Fruit fly (Drosophila melanogaster) whole organism, embryonic: Measurements from ENCODE around the gene CG7231.
A peak's percentile ranks its signal among the peaks of the same experiment; 100 is the strongest.

Experiments used
- Abd-B ChIP-seq: fragments of 200-800 bp; sonication (Bioruptor generic); optimal IDR thresholded peaks from 2 replicates; lab custom pipeline; 2018; ENCODE audit warnings: missing biosample characterization, mild to moderate bottlenecking, missing genetic modification characterization, moderate library complexity
- Asciz ChIP-seq: fragments of 200-800 bp; sonication (Bioruptor generic); optimal IDR thresholded peaks from 2 replicates; lab custom pipeline; 2017; ENCODE audit warnings: missing biosample characterization, mild to moderate bottlenecking, missing genetic modification characterization, missing genetic modification reagents
- Atf3 ChIP-seq: fragments of 200-800 bp; sonication (Bioruptor generic); optimal IDR thresholded peaks from 3 replicates; lab custom pipeline; 2016; ENCODE audit warnings: missing biosample characterization, missing genetic modification characterization
- Blimp-1 ChIP-seq: fragments of 200-800 bp; sonication (Bioruptor generic); optimal IDR thresholded peaks from 3 replicates; lab custom pipeline; 2018; ENCODE audit warnings: missing biosample characterization, missing genetic modification characterization, mild to moderate bottlenecking, moderate library complexity, missing genetic modification reagents
- CG10267 ChIP-seq: fragments of 200-800 bp; sonication (Bioruptor generic); optimal IDR thresholded peaks from 2 replicates; lab custom pipeline; 2018; ENCODE audit warnings: missing biosample characterization, mild to moderate bottlenecking, missing genetic modification characterization, moderate library complexity
- CG10565 ChIP-seq: fragments of 200-800 bp; sonication (Bioruptor generic); optimal IDR thresholded peaks from 3 replicates; lab custom pipeline; 2016; ENCODE audit warnings: missing biosample characterization, mild to moderate bottlenecking, missing genetic modification characterization
- CG10654 ChIP-seq: fragments of 200-800 bp; sonication (Bioruptor generic); optimal IDR thresholded peaks from 2 replicates; lab custom pipeline; 2016; ENCODE audit warnings: missing biosample characterization, missing genetic modification characterization
- CG11560 ChIP-seq: fragments of 200-800 bp; sonication (Bioruptor generic); IDR thresholded peaks from 3 replicates; pipeline ENCODE4 v1.3.6; 2022; ENCODE audit warnings: missing biosample characterization, missing genetic modification characterization
- CG12071 ChIP-seq: fragments of 200-800 bp; sonication (Bioruptor generic); optimal IDR thresholded peaks from 3 replicates; lab custom pipeline; 2018; ENCODE audit warnings: missing biosample characterization, mild to moderate bottlenecking, missing genetic modification characterization
- CG12155 ChIP-seq: fragments of 200-800 bp; sonication (Bioruptor generic); optimal IDR thresholded peaks from 3 replicates; lab custom pipeline; 2016; ENCODE audit warnings: missing biosample characterization, missing genetic modification characterization
- CG1602 ChIP-seq: fragments of 200-800 bp; sonication (Bioruptor generic); optimal IDR thresholded peaks from 3 replicates; lab custom pipeline; 2016; ENCODE audit warnings: missing biosample characterization, missing genetic modification characterization
- CG17328 ChIP-seq: fragments of 200-800 bp; sonication (Bioruptor generic); IDR thresholded peaks from 2 replicates; pipeline ENCODE4 v1.3.6; 2022; ENCODE audit warnings: missing biosample characterization, missing genetic modification characterization
- CG17612 ChIP-seq: fragments of 200-800 bp; sonication (Bioruptor generic); IDR thresholded peaks from 2 replicates; pipeline ENCODE4 v1.3.6; 2022; ENCODE audit warnings: missing biosample characterization, missing genetic modification characterization
- CG18476 ChIP-seq: fragments of 200-800 bp; sonication (Bioruptor generic); optimal IDR thresholded peaks from 2 replicates; lab custom pipeline; 2016; ENCODE audit warnings: missing biosample characterization, mild to moderate bottlenecking, missing genetic modification characterization
- CG3065 ChIP-seq: fragments of 200-800 bp; sonication (Bioruptor generic); optimal IDR thresholded peaks from 2 replicates; lab custom pipeline; 2016; ENCODE audit warnings: missing biosample characterization, missing genetic modification characterization
- CG31388 ChIP-seq: fragments of 200-800 bp; sonication (Bioruptor generic); optimal IDR thresholded peaks from 2 replicates; lab custom pipeline; 2016; ENCODE audit warnings: missing biosample characterization, missing genetic modification characterization
- CG9817 ChIP-seq: fragments of 200-800 bp; sonication (Bioruptor generic); optimal IDR thresholded peaks from 2 replicates; lab custom pipeline; 2018; ENCODE audit warnings: missing biosample characterization, mild to moderate bottlenecking, missing genetic modification characterization, moderate library complexity
- CTCF ChIP-seq: fragments of 200-800 bp; sonication (Bioruptor generic); optimal IDR thresholded peaks from 2 replicates; lab custom pipeline; 2017; ENCODE audit warnings: missing biosample characterization, mild to moderate bottlenecking, missing genetic modification characterization, moderate library complexity
- D19B ChIP-seq: fragments of 200-800 bp; sonication (Bioruptor generic); optimal IDR thresholded peaks from 2 replicates; lab custom pipeline; 2017; ENCODE audit warnings: missing biosample characterization, mild to moderate bottlenecking, missing genetic modification characterization
- E2f1 ChIP-seq: fragments of 200-800 bp; sonication (Bioruptor generic); IDR thresholded peaks from 2 replicates; pipeline ENCODE4 v1.3.6; 2022; ENCODE audit warnings: missing biosample characterization, missing genetic modification characterization
- Fer3 ChIP-seq: fragments of 200-800 bp; sonication (Bioruptor generic); optimal IDR thresholded peaks from 2 replicates; lab custom pipeline; 2018; ENCODE audit warnings: missing biosample characterization, mild to moderate bottlenecking, missing genetic modification characterization, moderate library complexity
- Hr39 ChIP-seq: fragments of >200 bp; optimal IDR thresholded peaks from 2 replicates; lab custom pipeline; 2017
- Kr ChIP-seq: fragments of 200-800 bp; sonication (Bioruptor generic); optimal IDR thresholded peaks from 2 replicates; lab custom pipeline; 2017; ENCODE audit warnings: missing biosample characterization, mild to moderate bottlenecking, missing genetic modification characterization
- NC2β ChIP-seq: fragments of 200-800 bp; sonication (Bioruptor generic); optimal IDR thresholded peaks from 2 replicates; lab custom pipeline; 2016; ENCODE audit warnings: missing biosample characterization, missing genetic modification characterization
- Sox102F ChIP-seq: fragments of 200-800 bp; sonication (Bioruptor generic); optimal IDR thresholded peaks from 2 replicates; lab custom pipeline; 2018; ENCODE audit warnings: missing biosample characterization, mild to moderate bottlenecking, missing genetic modification characterization, moderate library complexity
- Ssrp ChIP-seq: fragments of 200-800 bp; sonication (Bioruptor generic); optimal IDR thresholded peaks from 2 replicates; lab custom pipeline; 2018; ENCODE audit warnings: missing biosample characterization, mild to moderate bottlenecking, missing genetic modification characterization, moderate library complexity
- TFAM ChIP-seq: fragments of 200-800 bp; sonication (Bioruptor generic); optimal IDR thresholded peaks from 2 replicates; lab custom pipeline; 2017; ENCODE audit warnings: missing biosample characterization, missing genetic modification characterization, inconsistent platforms
- Taf1 ChIP-seq: fragments of 200-800 bp; sonication (Bioruptor generic); IDR thresholded peaks from 2 replicates; pipeline ENCODE4 v1.3.6; 2022; ENCODE audit warnings: missing biosample characterization, missing genetic modification characterization
- ato ChIP-seq: fragments of 200-800 bp; sonication (Bioruptor generic); IDR thresholded peaks from 2 replicates; pipeline ENCODE4 v1.3.6; 2022; ENCODE audit warnings: missing biosample characterization, missing genetic modification characterization; ENCODE audit not compliant: partially characterized antibody
- bab2 ChIP-seq: fragments of 200-800 bp; sonication (Bioruptor generic); optimal IDR thresholded peaks from 2 replicates; lab custom pipeline; 2016; ENCODE audit warnings: missing biosample characterization, missing genetic modification characterization
- bigmax ChIP-seq: fragments of 200-800 bp; sonication (Bioruptor generic); optimal IDR thresholded peaks from 2 replicates; lab custom pipeline; 2018; ENCODE audit warnings: missing biosample characterization, mild to moderate bottlenecking, missing genetic modification characterization
- bsh ChIP-seq, 2 experiments: fragments of 200-800 bp; sonication (Bioruptor generic); optimal IDR thresholded peaks; 2 replicates each; lab custom pipeline; 2017 to 2018; ENCODE audit warnings: mild to moderate bottlenecking in 2 of 2, missing biosample characterization in 2 of 2, missing genetic modification characterization in 2 of 2, moderate library complexity in 1 of 2
- cad ChIP-seq: fragments of >200 bp; optimal IDR thresholded peaks from 2 replicates; lab custom pipeline; 2017; ENCODE audit warnings: missing biosample characterization, missing genetic modification characterization
- cato ChIP-seq: fragments of 200-800 bp; sonication (Bioruptor generic); optimal IDR thresholded peaks from 2 replicates; lab custom pipeline; 2016; ENCODE audit warnings: missing biosample characterization, missing genetic modification characterization, borderline replicate concordance
- croc ChIP-seq: fragments of 200-800 bp; sonication (Bioruptor generic); conservative IDR thresholded peaks from 3 replicates; pipeline ENCODE4 v1.3.6; 2022; ENCODE audit warnings: missing biosample characterization, missing genetic modification characterization
- crp ChIP-seq, 2 experiments: fragments of 200-800 bp; sonication (Bioruptor generic); optimal IDR thresholded peaks; 2 replicates in 1 of 2; 3 replicates in 1 of 2; lab custom pipeline; 2017; ENCODE audit warnings: missing biosample characterization in 2 of 2, missing genetic modification characterization in 2 of 2, mild to moderate bottlenecking in 1 of 2, moderate library complexity in 1 of 2
- exex ChIP-seq: fragments of 200-800 bp; sonication (Bioruptor generic); optimal IDR thresholded peaks from 4 replicates; lab custom pipeline; 2018; ENCODE audit warnings: missing biosample characterization, mild to moderate bottlenecking, missing genetic modification characterization, moderate library complexity
- eyg ChIP-seq: fragments of 200-800 bp; sonication (Bioruptor generic); optimal IDR thresholded peaks from 3 replicates; lab custom pipeline; 2016; ENCODE audit warnings: missing biosample characterization, missing genetic modification characterization
- ind ChIP-seq: fragments of 200-800 bp; sonication (Bioruptor generic); optimal IDR thresholded peaks from 3 replicates; lab custom pipeline; 2016; ENCODE audit warnings: missing biosample characterization, missing genetic modification characterization
- lola ChIP-seq, 3 experiments: fragments of >200 bp in 2 of 3; fragments of 200-800 bp in 1 of 3; sonication (Bioruptor generic) in 1 of 3; optimal IDR thresholded peaks; 2 replicates each; lab custom pipeline; 2017 to 2019; ENCODE audit warnings: missing biosample characterization in 3 of 3, missing genetic modification characterization in 3 of 3, mild to moderate bottlenecking in 1 of 3, moderate library complexity in 1 of 3
- oc ChIP-seq: fragments of 200-800 bp; sonication (Bioruptor generic); optimal IDR thresholded peaks from 2 replicates; lab custom pipeline; 2018; ENCODE audit warnings: missing biosample characterization, mild to moderate bottlenecking, missing genetic modification characterization, moderate library complexity
- pho ChIP-seq: fragments of 200-800 bp; sonication (Bioruptor generic); optimal IDR thresholded peaks from 2 replicates; lab custom pipeline; 2016; ENCODE audit warnings: missing biosample characterization, missing genetic modification characterization
- ranshi ChIP-seq: fragments of 200-800 bp; sonication (Bioruptor generic); IDR thresholded peaks from 2 replicates; pipeline ENCODE4 v1.3.6; 2022; ENCODE audit warnings: missing biosample characterization, missing genetic modification characterization
- run ChIP-seq: fragments of 200-800 bp; sonication (Bioruptor generic); optimal IDR thresholded peaks from 3 replicates; lab custom pipeline; 2018; ENCODE audit warnings: missing biosample characterization, mild to moderate bottlenecking, missing genetic modification characterization
- seq ChIP-seq: fragments of 200-800 bp; sonication (Bioruptor generic); IDR thresholded peaks from 2 replicates; pipeline ENCODE4 v1.3.6; 2022; ENCODE audit warnings: missing biosample characterization, missing genetic modification characterization
- shn ChIP-seq: fragments of 200-800 bp; sonication (Bioruptor generic); optimal IDR thresholded peaks from 3 replicates; lab custom pipeline; 2016; ENCODE audit warnings: missing biosample characterization, missing genetic modification characterization
- ssp ChIP-seq: fragments of 200-800 bp; sonication (Bioruptor generic); IDR thresholded peaks from 2 replicates; pipeline ENCODE4 v1.3.6; 2022; ENCODE audit warnings: missing biosample characterization, missing genetic modification characterization
- tin ChIP-seq: fragments of 200-800 bp; sonication (Bioruptor generic); optimal IDR thresholded peaks from 3 replicates; lab custom pipeline; 2016; ENCODE audit warnings: missing biosample characterization, missing genetic modification characterization
- tna ChIP-seq: fragments of 200-800 bp; sonication (Bioruptor generic); IDR thresholded peaks from 2 replicates; pipeline ENCODE4 v1.3.6; 2022; ENCODE audit warnings: missing biosample characterization, missing genetic modification characterization; ENCODE audit not compliant: partially characterized antibody
- wdn ChIP-seq: fragments of 200-800 bp; sonication (Bioruptor generic); IDR thresholded peaks from 2 replicates; pipeline ENCODE4 v1.3.6; 2022; ENCODE audit warnings: missing biosample characterization, missing genetic modification characterization
- wor ChIP-seq: fragments of 200-800 bp; sonication (Bioruptor generic); IDR thresholded peaks from 2 replicates; pipeline ENCODE4 v1.3.6; 2022; ENCODE audit warnings: missing biosample characterization, missing genetic modification characterization

The CG7231 gene

dm6 chr2L:8034734-8035133 lies 51.0 kb downstream of the CG7231 start (continued):
- TF ChIP-seq seq (GFP tag; lab: Robert Waterston, UW) = peak; percentile 78
- TF ChIP-seq shn (GFP tag; lab: Kevin White, UChicago) = peak; percentile 16
- no peak for TF ChIP-seq Hr39 (lab: Kevin White, UChicago)
- no peak for TF ChIP-seq oc (tag; lab: Kevin White, UChicago)
- peak; percentile 7 for TF ChIP-seq CG10654
- TF ChIP-seq eyg (GFP tag; lab: Kevin White, UChicago) = peak; percentile 20
- TF ChIP-seq crp (GFP tag; optimal IDR thresholded peaks at IDR 0.05; lab: Kevin White, UChicago) = no peak
- TF ChIP-seq exex (tag; lab: Kevin White, UChicago) = no peak
- TF ChIP-seq tna (GFP tag; lab: Robert Waterston, UW) = no peak
- TF ChIP-seq run (tag; lab: Kevin White, UChicago) = peak; percentile 39
- peak; percentile 41 for TF ChIP-seq pho (GFP tag; lab: Kevin White, UChicago)
- TF ChIP-seq ranshi (GFP tag; lab: Robert Waterston, UW) = peak; percentile 52
- TF ChIP-seq Atf3 (GFP tag; lab: Kevin White, UChicago) = no peak
- peak; percentile 44 for TF ChIP-seq Asciz (GFP tag; lab: Kevin White, UChicago)
- no peak for TF ChIP-seq TFAM (GFP tag; lab: Kevin White, UChicago)
- no peak for TF ChIP-seq CG3065
- TF ChIP-seq CG31388 (GFP tag; lab: Kevin White, UChicago) = no peak
- peak; percentile 62 for TF ChIP-seq Fer3 (tag; lab: Kevin White, UChicago)
- peak; percentile 27 for TF ChIP-seq bab2 (GFP tag; lab: Kevin White, UChicago)
- TF ChIP-seq CG18476 (GFP tag; lab: Kevin White, UChicago) = peak; percentile 23
- no peak for TF ChIP-seq cad
- TF ChIP-seq E2f1 (GFP tag; lab: Robert Waterston, UW) = peak; percentile 45; the same call in 1 of the 2 replicates
- no peak for TF ChIP-seq cato (GFP tag; lab: Kevin White, UChicago)
- peak; percentile 37 for TF ChIP-seq tin (GFP tag; lab: Kevin White, UChicago)
- 0 out of 3 replicates have a peak, but pooled peaks have one; percentile 19 for TF ChIP-seq CG11560 (tag; lab: Robert Waterston, UW)
- TF ChIP-seq CG12071 = peak; percentile 62
- TF ChIP-seq CG17328 (GFP tag; lab: Robert Waterston, UW) = peak; percentile 61
- no peak; the same call in 1 of the 2 replicates for TF ChIP-seq wor (GFP tag; lab: Robert Waterston, UW)
- peak; percentile 51 for TF ChIP-seq ind (GFP tag; lab: Kevin White, UChicago)
- no peak for TF ChIP-seq CTCF
- TF ChIP-seq Abd-B (GFP tag; lab: Kevin White, UChicago) = peak; percentile 11
- TF ChIP-seq CG10267 (tag; lab: Kevin White, UChicago) = peak; percentile 52
- peak; percentile 55 for TF ChIP-seq Ssrp (tag; lab: Kevin White, UChicago)
- peak; percentile 63 for TF ChIP-seq Blimp-1
- TF ChIP-seq bsh (GFP tag; optimal IDR thresholded peaks at IDR 0.05; lab: Kevin White, UChicago) = peak; percentile 34 to 57
- peak; percentile 31; the same call in 1 of the 2 replicates for TF ChIP-seq ssp (GFP tag; lab: Robert Waterston, UW)
- TF ChIP-seq lola (GFP tag; optimal IDR thresholded peaks at IDR 0.05; lab: Kevin White, UChicago) = no peak
- peak; percentile 0 for TF ChIP-seq CG1602 (GFP tag; lab: Kevin White, UChicago)
- TF ChIP-seq Sox102F = peak; percentile 74
- TF ChIP-seq NC2β (GFP tag; lab: Kevin White, UChicago) = no peak
- TF ChIP-seq Kr (GFP tag; lab: Kevin White, UChicago) = no peak
- TF ChIP-seq CG12155 (GFP tag; lab: Kevin White, UChicago) = peak; percentile 21
- no peak for TF ChIP-seq CG10565
- 0 out of 3 replicates have a peak, but pooled peaks have one; percentile 13 for TF ChIP-seq croc (GFP tag; lab: Robert Waterston, UW)
- TF ChIP-seq Taf1 (GFP tag; lab: Robert Waterston, UW) = 0 out of 2 replicates have a peak, but pooled peaks have one; percentile 7
- TF ChIP-seq bigmax (GFP tag; lab: Kevin White, UChicago) = no peak
- TF ChIP-seq D19B = peak; percentile 34
- TF ChIP-seq CG9817 (tag; lab: Kevin White, UChicago) = peak; percentile 31
- peak; percentile 48; the same call in 1 of the 2 replicates for TF ChIP-seq CG17612
- TF ChIP-seq ato (GFP tag; lab: Robert Waterston, UW) = no peak
- TF ChIP-seq wdn (GFP tag; lab: Robert Waterston, UW) = no peak
